Worm (Caenorhabditis elegans) whole organism, L3 larva: Measurements from ENCODE around the gene Y76A2B.4.

Experiments used
- aly-2 ChIP-seq: fragments of 150-350 bp; optimal IDR thresholded peaks from 2 replicates; lab custom pipeline; 2014; ENCODE audit warnings: missing biosample characterization, missing genetic modification characterization
- eor-1 ChIP-seq, 2 experiments: fragments of 150-350 bp; optimal IDR thresholded peaks; 2 replicates each; lab custom pipeline; 2014 to 2018; ENCODE audit warnings: missing biosample characterization in 2 of 2, missing genetic modification characterization in 2 of 2
- lin-15B ChIP-seq: fragments of 150-350 bp; optimal IDR thresholded peaks from 2 replicates; lab custom pipeline; 2014; ENCODE audit warnings: missing biosample characterization, missing genetic modification characterization
- nhr-25 ChIP-seq: sonication (generic microtip); optimal IDR thresholded peaks from 2 replicates; lab custom pipeline; 2017; ENCODE audit warnings: missing biosample characterization, missing genetic modification characterization
- unc-62 ChIP-seq: fragments of 150-350 bp; sonication (generic microtip); optimal IDR thresholded peaks from 4 replicates; lab custom pipeline; 2014; ENCODE audit warnings: missing biosample characterization, missing genetic modification reagents, missing genetic modification characterization
- zag-1 ChIP-seq: fragments of 150-350 bp; optimal IDR thresholded peaks from 2 replicates; lab custom pipeline; 2014; ENCODE audit warnings: missing biosample characterization, missing genetic modification characterization

DNA sequence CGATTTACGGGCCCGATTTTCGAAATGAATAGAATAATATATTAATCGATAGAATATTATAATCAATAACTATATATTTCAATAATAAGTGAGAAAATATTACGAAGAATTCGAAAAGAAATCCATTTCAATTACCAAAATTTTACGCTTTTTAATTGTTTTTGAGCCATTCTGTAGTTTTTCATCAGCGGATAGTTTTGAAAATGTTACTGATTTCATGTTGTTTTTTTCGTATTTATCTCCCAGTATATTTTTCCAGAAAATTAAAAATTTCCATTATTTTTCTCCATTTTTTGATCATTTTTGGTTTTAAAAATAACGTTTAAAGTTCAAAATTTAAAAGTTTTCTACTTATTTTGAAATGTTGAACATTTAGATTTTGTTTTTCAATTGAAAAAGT is 40.9 kb downstream of the Y76A2B.4 start, which contains the start of gene T28A8.3:
- TF ChIP-seq nhr-25 (tag; lab: Kevin White, UChicago) (no peak), unc-62 (GFP tag; lab: Kevin White, UChicago) (no peak), zag-1 (tag; lab: Kevin White, UChicago) (no peak), lin-15B (tag; lab: Kevin White, UChicago) (no peak), eor-1 (tag; optimal IDR thresholded peaks at IDR 0.05; lab: Kevin White, UChicago) (no peak), aly-2 (tag; lab: Kevin White, UChicago) (no peak)
